Worm (Caenorhabditis elegans) whole organism, L1 larva: ENCODE results near the gene K09A9.8.

Source experiments
- C04F5.9 ChIP-seq: sonication (generic microtip); optimal IDR thresholded peaks from 2 replicates; lab custom pipeline; 2016; ENCODE audit warnings: missing genetic modification characterization, missing compliant biosample characterization
- F16B12.6 ChIP-seq: fragments of 150-350 bp; optimal IDR thresholded peaks from 2 replicates; lab custom pipeline; 2014; ENCODE audit warnings: missing biosample characterization, missing genetic modification characterization
- Y116A8C.19 ChIP-seq: sonication (generic microtip); optimal IDR thresholded peaks from 2 replicates; lab custom pipeline; 2016; ENCODE audit warnings: missing compliant biosample characterization, missing genetic modification characterization, borderline replicate concordance
- alr-1 ChIP-seq: fragments of 200-800 bp; sonication (Bioruptor generic); optimal IDR thresholded peaks from 2 replicates; lab custom pipeline; 2018; ENCODE audit warnings: borderline replicate concordance, mild to moderate bottlenecking, missing genetic modification characterization, missing compliant biosample characterization
- ama-1 ChIP-seq: fragments of 150-350 bp; optimal IDR thresholded peaks from 2 replicates; lab custom pipeline; 2014
- ceh-8 ChIP-seq: fragments of 200-800 bp; sonication (Bioruptor generic); optimal IDR thresholded peaks from 2 replicates; lab custom pipeline; 2018; ENCODE audit warnings: mild to moderate bottlenecking, missing genetic modification characterization, moderate library complexity, missing compliant biosample characterization
- ceh-82 ChIP-seq, 3 experiments: fragments of 150-350 bp in 1 of 3; sonication (generic microtip) in 2 of 3; optimal IDR thresholded peaks; 2 replicates each; lab custom pipeline; 2014 to 2017; ENCODE audit warnings: missing biosample characterization in 3 of 3, missing genetic modification characterization in 3 of 3
- ceh-88 ChIP-seq: fragments of 200-800 bp; sonication (Bioruptor generic); IDR thresholded peaks from 2 replicates; pipeline ENCODE4 v1.3.6; 2022; ENCODE audit warnings: missing genetic modification characterization, missing compliant biosample characterization
- ceh-90 ChIP-seq: sonication (generic microtip); optimal IDR thresholded peaks from 2 replicates; lab custom pipeline; 2016; ENCODE audit warnings: missing genetic modification characterization, missing compliant biosample characterization
- ces-1 ChIP-seq: fragments of 150-350 bp; optimal IDR thresholded peaks from 2 replicates; lab custom pipeline; 2014; ENCODE audit warnings: missing biosample characterization, missing genetic modification reagents, missing genetic modification characterization
- dpl-1 ChIP-seq, 3 experiments: fragments of 150-350 bp in 2 of 3; sonication (generic microtip) in 1 of 3; optimal IDR thresholded peaks; 2 replicates each; lab custom pipeline; 2014 to 2017; ENCODE audit warnings: missing biosample characterization in 3 of 3, missing genetic modification characterization in 3 of 3, missing genetic modification reagents in 3 of 3
- efl-1 ChIP-seq, 4 experiments: fragments of 150-350 bp; optimal IDR thresholded peaks in 3 of 4; peaks in 1 of 4; 1 replicate in 1 of 4; 2 replicates in 3 of 4; lab custom pipeline; 2014; ENCODE audit warnings: missing biosample characterization in 2 of 4, missing genetic modification characterization in 2 of 4, missing genetic modification reagents in 2 of 4
- efl-3 ChIP-seq: fragments of 200-800 bp; sonication (Bioruptor generic); optimal IDR thresholded peaks from 2 replicates; lab custom pipeline; 2018; ENCODE audit warnings: mild to moderate bottlenecking, missing genetic modification characterization, missing compliant biosample characterization
- egl-13 ChIP-seq: sonication (generic microtip); optimal IDR thresholded peaks from 2 replicates; lab custom pipeline; 2016; ENCODE audit warnings: missing genotype, missing genetic modification reagents, missing genetic modification characterization, missing compliant biosample characterization
- elt-2 ChIP-seq: sonication (generic microtip); optimal IDR thresholded peaks from 2 replicates; lab custom pipeline; 2016; ENCODE audit warnings: missing genetic modification characterization, mild to moderate bottlenecking, inconsistent platforms, missing compliant biosample characterization, missing genetic modification reagents
- elt-3 ChIP-seq, 6 experiments: fragments of 150-350 bp in 1 of 6; sonication (generic microtip); optimal IDR thresholded peaks; 2 replicates each; lab custom pipeline; 2017 to 2018; ENCODE audit warnings: missing biosample characterization in 6 of 6, missing genetic modification characterization in 6 of 6, inconsistent platforms in 1 of 6
- fkh-10 ChIP-seq: sonication (generic microtip); optimal IDR thresholded peaks from 2 replicates; lab custom pipeline; 2017; ENCODE audit warnings: missing biosample characterization, missing genetic modification reagents, missing genetic modification characterization
- fkh-4 ChIP-seq: sonication (generic microtip); optimal IDR thresholded peaks from 2 replicates; lab custom pipeline; 2016; ENCODE audit warnings: missing compliant biosample characterization, missing genetic modification characterization, borderline replicate concordance
- grh-1 ChIP-seq: fragments of 200-800 bp; sonication (Bioruptor generic); IDR thresholded peaks from 2 replicates; pipeline ENCODE4 v1.3.6; 2022; ENCODE audit warnings: missing genetic modification reagents, missing genetic modification characterization, missing compliant biosample characterization
- hpl-2 ChIP-seq: fragments of 150-350 bp; optimal IDR thresholded peaks from 2 replicates; lab custom pipeline; 2014; ENCODE audit warnings: missing biosample characterization, missing genetic modification reagents, missing genetic modification characterization
- irx-1 ChIP-seq: sonication (generic microtip); optimal IDR thresholded peaks from 2 replicates; lab custom pipeline; 2016; ENCODE audit warnings: missing genetic modification characterization, missing compliant biosample characterization
- isw-1 ChIP-seq: fragments of 200-800 bp; sonication (Bioruptor generic); IDR thresholded peaks from 2 replicates; pipeline ENCODE4 v1.3.6; 2022; ENCODE audit warnings: missing genetic modification characterization, missing compliant biosample characterization
- lin-13 ChIP-seq: fragments of 150-350 bp; optimal IDR thresholded peaks from 2 replicates; lab custom pipeline; 2014; ENCODE audit warnings: missing biosample characterization, missing genetic modification reagents, missing genetic modification characterization
- lin-14 ChIP-seq: fragments of 200-800 bp; sonication (Bioruptor generic); optimal IDR thresholded peaks from 2 replicates; lab custom pipeline; 2018; ENCODE audit warnings: mild to moderate bottlenecking, missing genetic modification characterization, moderate library complexity, missing compliant biosample characterization
- lin-15B ChIP-seq: fragments of 150-350 bp; sonication (generic microtip); optimal IDR thresholded peaks from 3 replicates; lab custom pipeline; 2014; ENCODE audit warnings: missing biosample characterization, missing genetic modification characterization
- lin-35 ChIP-seq, 2 experiments: fragments of 150-350 bp; optimal IDR thresholded peaks; 2 replicates each; lab custom pipeline; 2014; ENCODE audit warnings: missing biosample characterization in 2 of 2, missing genetic modification characterization in 2 of 2, missing genetic modification reagents in 2 of 2
- lin-39 ChIP-seq: fragments of 150-350 bp; optimal IDR thresholded peaks from 2 replicates; lab custom pipeline; 2014; ENCODE audit warnings: missing biosample characterization, missing genetic modification reagents, missing genetic modification characterization
- lir-3 ChIP-seq: sonication (generic microtip); optimal IDR thresholded peaks from 2 replicates; lab custom pipeline; 2016; ENCODE audit warnings: mild to moderate bottlenecking, missing genetic modification characterization, moderate library complexity, missing compliant biosample characterization; ENCODE audit not compliant: poor library complexity
- lsy-2 ChIP-seq, 2 experiments: fragments of 150-350 bp; optimal IDR thresholded peaks; 2 replicates each; lab custom pipeline; 2014; ENCODE audit warnings: missing biosample characterization in 2 of 2, missing genetic modification characterization in 2 of 2
- mdl-1 ChIP-seq, 2 experiments: fragments of 150-350 bp; optimal IDR thresholded peaks; 2 replicates each; lab custom pipeline; 2014 to 2017; ENCODE audit warnings: missing biosample characterization in 2 of 2, missing genetic modification characterization in 2 of 2, inconsistent platforms in 1 of 2
- nhr-20 ChIP-seq: sonication (generic microtip); optimal IDR thresholded peaks from 2 replicates; lab custom pipeline; 2016; ENCODE audit warnings: mild to moderate bottlenecking, missing genetic modification characterization, missing compliant biosample characterization
- nhr-28 ChIP-seq: fragments of 150-350 bp; optimal IDR thresholded peaks from 2 replicates; lab custom pipeline; 2014; ENCODE audit warnings: missing biosample characterization, missing genetic modification characterization
- nhr-76 ChIP-seq: sonication (generic microtip); optimal IDR thresholded peaks from 2 replicates; lab custom pipeline; 2017; ENCODE audit warnings: missing biosample characterization, missing genetic modification characterization
- nhr-77 ChIP-seq: fragments of 150-350 bp; optimal IDR thresholded peaks from 2 replicates; lab custom pipeline; 2014; ENCODE audit warnings: missing biosample characterization, missing genetic modification characterization
- nhr-85 ChIP-seq: sonication (generic microtip); peaks from one replicate; lab custom pipeline; 2016; ENCODE audit warnings: missing genetic modification characterization, inconsistent platforms, missing compliant biosample characterization
- pax-3 ChIP-seq: fragments of 200-800 bp; sonication (Bioruptor generic); optimal IDR thresholded peaks from 2 replicates; lab custom pipeline; 2018; ENCODE audit warnings: mild to moderate bottlenecking, missing genetic modification characterization, moderate library complexity, missing compliant biosample characterization
- rnt-1 ChIP-seq: sonication (generic microtip); optimal IDR thresholded peaks from 2 replicates; lab custom pipeline; 2016; ENCODE audit warnings: mild to moderate bottlenecking, missing genetic modification characterization, moderate library complexity, missing compliant biosample characterization
- snpc-4 ChIP-seq: fragments of 150-350 bp; optimal IDR thresholded peaks from 2 replicates; lab custom pipeline; 2014; ENCODE audit warnings: missing biosample characterization, missing genetic modification characterization
- snu-23 ChIP-seq: sonication (generic microtip); optimal IDR thresholded peaks from 2 replicates; lab custom pipeline; 2016; ENCODE audit warnings: missing genetic modification characterization, missing compliant biosample characterization
- sox-4 ChIP-seq: sonication (generic microtip); optimal IDR thresholded peaks from 2 replicates; lab custom pipeline; 2016; ENCODE audit warnings: missing genetic modification characterization, missing compliant biosample characterization
- sptf-1 ChIP-seq: fragments of 150-350 bp; optimal IDR thresholded peaks from 2 replicates; lab custom pipeline; 2014; ENCODE audit warnings: missing biosample characterization, missing genetic modification characterization
- tbx-2 ChIP-seq: sonication (generic microtip); optimal IDR thresholded peaks from 2 replicates; lab custom pipeline; 2016; ENCODE audit warnings: missing genetic modification characterization, missing compliant biosample characterization
- tlp-1 ChIP-seq: fragments of 150-350 bp; optimal IDR thresholded peaks from 2 replicates; lab custom pipeline; 2014; ENCODE audit warnings: missing biosample characterization, missing genetic modification characterization
- unc-130 ChIP-seq: fragments of 150-350 bp; optimal IDR thresholded peaks from 2 replicates; lab custom pipeline; 2017; ENCODE audit warnings: missing biosample characterization, missing genetic modification characterization, inconsistent platforms
- unc-62 ChIP-seq: fragments of 150-350 bp; optimal IDR thresholded peaks from 2 replicates; lab custom pipeline; 2014; ENCODE audit warnings: missing biosample characterization, missing genetic modification reagents, missing genetic modification characterization
- unc-86 ChIP-seq: sonication (generic microtip); optimal IDR thresholded peaks from 2 replicates; lab custom pipeline; 2016; ENCODE audit warnings: missing genetic modification characterization, missing compliant biosample characterization
- vab-15 ChIP-seq: sonication (generic microtip); optimal IDR thresholded peaks from 2 replicates; lab custom pipeline; 2017; ENCODE audit warnings: missing genotype, mild to moderate bottlenecking, missing genetic modification characterization, missing compliant biosample characterization
- xbp-1 ChIP-seq: sonication (generic microtip); optimal IDR thresholded peaks from 2 replicates; lab custom pipeline; 2016; ENCODE audit warnings: missing genetic modification characterization, missing compliant biosample characterization
- zip-4 ChIP-seq: fragments of 200-800 bp; sonication (Bioruptor generic); optimal IDR thresholded peaks from 2 replicates; lab custom pipeline; 2018; ENCODE audit warnings: mild to moderate bottlenecking, missing genetic modification characterization, moderate library complexity, missing compliant biosample characterization
- ztf-11 ChIP-seq, 2 experiments: sonication (generic microtip); optimal IDR thresholded peaks; 2 replicates each; lab custom pipeline; 2016 to 2017; ENCODE audit warnings: missing genetic modification characterization in 2 of 2, missing biosample characterization in 1 of 2, missing compliant biosample characterization in 1 of 2

Gene K09A9.8

DNA sequence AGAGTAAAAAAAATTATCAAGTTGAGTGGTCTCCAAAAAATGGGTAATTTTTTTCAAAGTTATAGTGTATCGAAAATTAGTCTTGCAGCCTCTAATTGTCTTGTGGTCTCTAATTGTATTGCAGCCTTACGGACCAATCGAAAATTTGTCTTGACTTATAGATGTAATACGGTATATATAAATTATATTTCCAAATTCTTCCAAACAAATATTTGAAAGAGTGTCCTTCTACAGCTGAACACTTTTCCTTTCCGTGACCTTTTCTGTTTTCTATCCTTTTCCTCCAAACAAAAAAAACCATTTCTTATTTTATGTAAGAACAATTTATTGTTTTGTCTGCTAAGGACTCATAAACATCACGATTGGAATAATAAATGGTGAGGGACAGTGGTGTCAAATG is 43.6 kb upstream of the K09A9.8 start, which contains the start of gene K09E9.7:
Gene K09E9.7 (plus strand): TSS at position 301 of the 400 bp plus-strand sequence.
- TF ChIP-seq lin-35 (GFP tag; optimal IDR thresholded peaks at IDR 0.05; lab: Kevin White, UChicago) (no peak), egl-13 (tag; lab: Kevin White, UChicago) (no peak), elt-2 (tag; lab: Kevin White, UChicago) (no peak), isw-1 (GFP tag; lab: Robert Waterston, UW) (no peak), sptf-1 (tag; lab: Kevin White, UChicago) (no peak), snpc-4 (tag; lab: Kevin White, UChicago) (no peak), unc-86 (tag; lab: Kevin White, UChicago) (no peak), ceh-90 (no peak), grh-1 (no peak), sox-4 (tag; lab: Kevin White, UChicago) (no peak), ceh-82 (tag; optimal IDR thresholded peaks at IDR 0.05; lab: Kevin White, UChicago) (no peak), efl-3 (no peak), nhr-76 (tag; lab: Kevin White, UChicago) (no peak)

DNA sequence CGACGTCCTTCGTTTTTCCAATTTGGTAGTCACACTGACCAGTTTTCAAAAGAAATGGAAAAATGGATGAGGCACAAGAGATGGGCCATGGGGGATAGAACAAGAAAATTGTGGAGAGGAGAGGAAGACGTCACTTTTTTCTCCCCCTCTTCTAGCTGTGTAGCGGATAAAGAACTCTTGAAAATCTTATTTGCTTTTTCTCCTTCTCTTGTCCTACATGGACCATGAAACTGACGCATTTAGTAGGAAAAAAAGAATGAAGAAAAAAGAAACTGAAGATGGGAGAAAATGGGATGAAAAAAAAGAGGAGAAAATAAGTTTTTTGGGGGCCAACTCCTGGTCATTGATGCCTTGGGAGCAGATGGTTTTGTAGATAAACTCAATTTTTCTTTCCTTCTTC is 37.0 kb upstream of the K09A9.8 start:
- TF ChIP-seq xbp-1 (tag; lab: Kevin White, UChicago) (no peak), lin-39 (no peak), ceh-8 (GFP tag; lab: Kevin White, UChicago) (no peak), unc-62 (GFP tag; lab: Kevin White, UChicago) (no peak), lin-13 (GFP tag; lab: Kevin White, UChicago) (no peak), F16B12.6 (tag; lab: Kevin White, UChicago) (no peak), tlp-1 (no peak), unc-86 (tag; lab: Kevin White, UChicago) (no peak), vab-15 (tag; lab: Kevin White, UChicago) (no peak), hpl-2 (GFP tag; lab: Kevin White, UChicago) (no peak), pax-3 (tag; lab: Kevin White, UChicago) (no peak), fkh-4 (tag; lab: Kevin White, UChicago) (no peak), nhr-77 (no peak), ces-1 (GFP tag; lab: Kevin White, UChicago) (no peak), ztf-11 (tag; optimal IDR thresholded peaks at IDR 0.05; lab: Kevin White, UChicago) (no peak), elt-3 (tag; optimal IDR thresholded peaks at IDR 0.05; lab: Kevin White, UChicago) (no peak), ama-1 (no peak), zip-4 (GFP tag; lab: Kevin White, UChicago) (no peak), nhr-20 (tag; lab: Kevin White, UChicago) (no peak), alr-1 (no peak), lin-35 (GFP tag; optimal IDR thresholded peaks at IDR 0.05; lab: Kevin White, UChicago) (no peak), lin-15B (tag; lab: Kevin White, UChicago) (no peak), mdl-1 (tag; optimal IDR thresholded peaks at IDR 0.05; lab: Kevin White, UChicago) (no peak), nhr-28 (no peak), nhr-85 (tag; lab: Kevin White, UChicago) (no peak), dpl-1 (GFP tag; optimal IDR thresholded peaks at IDR 0.05; lab: Kevin White, UChicago) (no peak), Y116A8C.19 (no peak), unc-130 (tag; lab: Kevin White, UChicago) (no peak), lin-14 (GFP tag; lab: Kevin White, UChicago) (peak; percentile 87), ceh-90 (no peak), C04F5.9 (tag; lab: Kevin White, UChicago) (no peak), lir-3 (tag; lab: Kevin White, UChicago) (peak; percentile 1), rnt-1 (tag; lab: Kevin White, UChicago) (no peak), ceh-82 (tag; optimal IDR thresholded peaks at IDR 0.05; lab: Kevin White, UChicago) (peak in 1 of 3 experiments; percentile 36), irx-1 (no peak), egl-13 (tag; lab: Kevin White, UChicago) (no peak), tbx-2 (peak; percentile 40), lsy-2 (tag; optimal IDR thresholded peaks at IDR 0.05; lab: Kevin White, UChicago) (peak in 1 of 2 experiments; percentile 34), ceh-88 (no peak), snpc-4 (tag; lab: Kevin White, UChicago) (no peak), fkh-10 (GFP tag; lab: Kevin White, UChicago) (peak; percentile 81), efl-1 (optimal IDR thresholded peaks at IDR 0.05; lab: Kevin White, UChicago) (no peak), efl-1 (GFP tag; optimal IDR thresholded peaks at IDR 0.05 in 1 of 2; lab: Kevin White, UChicago) (peak in 1 of 2 experiments; percentile 56), snu-23 (GFP tag; lab: Kevin White, UChicago) (peak; percentile 9)
